Fruit fly (Drosophila melanogaster) whole organism, prepupa: Measurements from ENCODE around the gene Ndf.

Experiments
- CG10631 ChIP-seq: fragments of 200-800 bp; sonication (Bioruptor generic); optimal IDR thresholded peaks from 2 replicates; lab custom pipeline; 2016; ENCODE audit warnings: missing biosample characterization, missing genetic modification characterization
- CG10669 ChIP-seq: fragments of 200-800 bp; sonication (Bioruptor generic); optimal IDR thresholded peaks from 3 replicates; lab custom pipeline; 2018; ENCODE audit warnings: missing biosample characterization, mild to moderate bottlenecking, missing genetic modification characterization, moderate library complexity
- CG11294 ChIP-seq: fragments of 200-800 bp; sonication (Bioruptor generic); IDR thresholded peaks from 2 replicates; pipeline ENCODE4 v1.3.6; 2022; ENCODE audit warnings: missing biosample characterization, missing genetic modification characterization
- CG11762 ChIP-seq: fragments of 200-800 bp; sonication (Bioruptor generic); optimal IDR thresholded peaks from 3 replicates; lab custom pipeline; 2016; ENCODE audit warnings: missing biosample characterization, missing genetic modification characterization; ENCODE audit not compliant: insufficient read depth
- CG11902 ChIP-seq: fragments of 200-800 bp; sonication (Bioruptor generic); optimal IDR thresholded peaks from 3 replicates; lab custom pipeline; 2016; ENCODE audit warnings: missing biosample characterization, missing genetic modification characterization
- CG15336 ChIP-seq: fragments of 200-800 bp; sonication (Bioruptor generic); IDR thresholded peaks from 2 replicates; pipeline ENCODE4 v1.3.6; 2022; ENCODE audit warnings: missing biosample characterization, missing genetic modification characterization
- CG16779 ChIP-seq: fragments of 200-800 bp; sonication (Bioruptor generic); optimal IDR thresholded peaks from 3 replicates; lab custom pipeline; 2017; ENCODE audit warnings: missing biosample characterization, mild to moderate bottlenecking, missing genetic modification characterization
- CG3032 ChIP-seq: fragments of 200-800 bp; optimal IDR thresholded peaks from 2 replicates; lab custom pipeline; 2019; ENCODE audit warnings: missing biosample characterization, mild to moderate bottlenecking, missing genetic modification characterization, moderate library complexity
- CG31627 ChIP-seq: fragments of 200-800 bp; sonication (Bioruptor generic); optimal IDR thresholded peaks from 3 replicates; lab custom pipeline; 2016; ENCODE audit warnings: missing biosample characterization, missing genetic modification characterization
- CG32006 ChIP-seq: fragments of 200-800 bp; sonication (Bioruptor generic); optimal IDR thresholded peaks from 3 replicates; lab custom pipeline; 2017; ENCODE audit warnings: missing biosample characterization, mild to moderate bottlenecking, missing genetic modification characterization
- CG34406 ChIP-seq: fragments of 200-800 bp; sonication (Bioruptor generic); optimal IDR thresholded peaks from 3 replicates; lab custom pipeline; 2016; ENCODE audit warnings: missing biosample characterization, missing genetic modification characterization
- CG3919 ChIP-seq: fragments of 200-800 bp; sonication (Bioruptor generic); optimal IDR thresholded peaks from 3 replicates; lab custom pipeline; 2016; ENCODE audit warnings: missing biosample characterization, missing genetic modification characterization
- CG6163 ChIP-seq: fragments of 200-800 bp; sonication (Bioruptor generic); IDR thresholded peaks from 3 replicates; pipeline ENCODE4 v1.3.6; 2022; ENCODE audit warnings: missing biosample characterization, missing genetic modification characterization
- CG6792 ChIP-seq: fragments of 200-800 bp; sonication (Bioruptor generic); optimal IDR thresholded peaks from 3 replicates; lab custom pipeline; 2016; ENCODE audit warnings: missing biosample characterization, missing genetic modification characterization
- CG6808 ChIP-seq: fragments of 200-800 bp; sonication (Bioruptor generic); optimal IDR thresholded peaks from 3 replicates; lab custom pipeline; 2017; ENCODE audit warnings: missing biosample characterization, missing genetic modification characterization, mild to moderate bottlenecking, moderate library complexity, missing genetic modification reagents
- CG6854 ChIP-seq: fragments of 200-800 bp; sonication (Bioruptor generic); optimal IDR thresholded peaks from 2 replicates; lab custom pipeline; 2017; ENCODE audit warnings: missing biosample characterization, mild to moderate bottlenecking, missing genetic modification characterization
- CG7368 ChIP-seq: fragments of 200-800 bp; sonication (Bioruptor generic); optimal IDR thresholded peaks from 3 replicates; lab custom pipeline; 2016; ENCODE audit warnings: missing biosample characterization, missing genetic modification characterization
- CG8119 ChIP-seq: fragments of 200-800 bp; sonication (Bioruptor generic); IDR thresholded peaks from 3 replicates; pipeline ENCODE4 v1.3.6; 2022; ENCODE audit warnings: missing biosample characterization, missing genetic modification characterization
- CG8319 ChIP-seq: fragments of 200-800 bp; sonication (Bioruptor generic); optimal IDR thresholded peaks from 3 replicates; lab custom pipeline; 2016; ENCODE audit warnings: missing biosample characterization, missing genetic modification characterization
- CG8632 ChIP-seq: fragments of 200-800 bp; sonication (Bioruptor generic); optimal IDR thresholded peaks from 3 replicates; lab custom pipeline; 2016; ENCODE audit warnings: missing biosample characterization, missing genetic modification characterization
- CG9139 ChIP-seq: fragments of 200-800 bp; sonication (Bioruptor generic); optimal IDR thresholded peaks from 3 replicates; lab custom pipeline; 2017; ENCODE audit warnings: missing biosample characterization, mild to moderate bottlenecking, missing genetic modification characterization
- Eip75B ChIP-seq: fragments of 200-800 bp; sonication (Bioruptor generic); optimal IDR thresholded peaks from 3 replicates; lab custom pipeline; 2016; ENCODE audit warnings: missing biosample characterization, missing genetic modification characterization
- Eip78C ChIP-seq: fragments of 200-800 bp; sonication (Bioruptor generic); peaks from one replicate; lab custom pipeline; 2016; ENCODE audit warnings: missing biosample characterization, missing genetic modification characterization
- Eip93F ChIP-seq: fragments of 200-800 bp; sonication (Bioruptor generic); optimal IDR thresholded peaks from 2 replicates; lab custom pipeline; 2016; ENCODE audit warnings: missing biosample characterization, mild to moderate bottlenecking, missing genetic modification characterization
- Ets21C ChIP-seq: fragments of 200-800 bp; sonication (Bioruptor generic); optimal IDR thresholded peaks from 3 replicates; lab custom pipeline; 2016; ENCODE audit warnings: missing biosample characterization, missing genetic modification characterization
- Ets96B ChIP-seq: fragments of 200-800 bp; optimal IDR thresholded peaks from 2 replicates; lab custom pipeline; 2019; ENCODE audit warnings: missing biosample characterization, mild to moderate bottlenecking, missing genetic modification characterization, moderate library complexity
- Gug ChIP-seq: fragments of 200-800 bp; sonication (Bioruptor generic); IDR thresholded peaks from 2 replicates; pipeline ENCODE4 v1.3.6; 2022; ENCODE audit warnings: missing biosample characterization, missing genetic modification characterization
- Hr38 ChIP-seq: sonication (Bioruptor generic); optimal IDR thresholded peaks from 2 replicates; lab custom pipeline; 2016; ENCODE audit warnings: missing biosample characterization, missing genetic modification characterization
- Hr4 ChIP-seq: fragments of 200-800 bp; sonication (Bioruptor generic); optimal IDR thresholded peaks from 3 replicates; lab custom pipeline; 2016; ENCODE audit warnings: missing biosample characterization, missing genetic modification characterization
- Lpt ChIP-seq: fragments of 200-800 bp; sonication (Bioruptor generic); optimal IDR thresholded peaks from 3 replicates; lab custom pipeline; 2016; ENCODE audit warnings: missing biosample characterization, missing genetic modification characterization
- Met ChIP-seq: fragments of 200-800 bp; sonication (Bioruptor generic); optimal IDR thresholded peaks from 3 replicates; lab custom pipeline; 2016; ENCODE audit warnings: missing biosample characterization, missing genetic modification characterization
- Smox ChIP-seq: fragments of 200-800 bp; sonication (Bioruptor generic); optimal IDR thresholded peaks from 3 replicates; lab custom pipeline; 2016; ENCODE audit warnings: missing biosample characterization, missing genetic modification characterization
- Sox102F ChIP-seq: fragments of 200-800 bp; sonication (Bioruptor generic); optimal IDR thresholded peaks from 2 replicates; lab custom pipeline; 2016; ENCODE audit warnings: missing biosample characterization, mild to moderate bottlenecking, missing genetic modification characterization
- Sox14 ChIP-seq: fragments of 200-800 bp; sonication (Bioruptor generic); optimal IDR thresholded peaks from 3 replicates; lab custom pipeline; 2016; ENCODE audit warnings: missing biosample characterization, missing genetic modification characterization
- Sox15 ChIP-seq: fragments of 200-800 bp; sonication (Bioruptor generic); optimal IDR thresholded peaks from 3 replicates; lab custom pipeline; 2016; ENCODE audit warnings: missing biosample characterization, missing genetic modification characterization
- achi ChIP-seq: fragments of 200-800 bp; sonication (Bioruptor generic); optimal IDR thresholded peaks from 3 replicates; lab custom pipeline; 2016; ENCODE audit warnings: missing biosample characterization, missing genetic modification characterization
- acj6 ChIP-seq: fragments of 200-800 bp; sonication (Bioruptor generic); optimal IDR thresholded peaks from 3 replicates; lab custom pipeline; 2016; ENCODE audit warnings: missing biosample characterization, missing genetic modification characterization
- cyc ChIP-seq: fragments of 200-800 bp; sonication (Bioruptor generic); optimal IDR thresholded peaks from 3 replicates; lab custom pipeline; 2016; ENCODE audit warnings: missing biosample characterization, missing genetic modification characterization
- dac ChIP-seq: fragments of 200-800 bp; sonication (Bioruptor generic); optimal IDR thresholded peaks from 2 replicates; lab custom pipeline; 2017; ENCODE audit warnings: missing biosample characterization, mild to moderate bottlenecking, missing genetic modification characterization
- dsx ChIP-seq: fragments of 200-800 bp; optimal IDR thresholded peaks from 3 replicates; lab custom pipeline; 2019; ENCODE audit warnings: missing biosample characterization, mild to moderate bottlenecking, missing genetic modification characterization, moderate library complexity; ENCODE audit not compliant: poor library complexity, severe bottlenecking
- eg ChIP-seq: fragments of 200-800 bp; sonication (Bioruptor generic); IDR thresholded peaks from 3 replicates; pipeline ENCODE4 v1.3.6; 2022; ENCODE audit warnings: missing biosample characterization, missing genetic modification characterization
- esn ChIP-seq: fragments of 200-800 bp; sonication (Bioruptor generic); optimal IDR thresholded peaks from 2 replicates; lab custom pipeline; 2016; ENCODE audit warnings: missing biosample characterization, mild to moderate bottlenecking, missing genetic modification characterization, moderate library complexity
- fd59A ChIP-seq: fragments of 200-800 bp; sonication (Bioruptor generic); optimal IDR thresholded peaks from 2 replicates; lab custom pipeline; 2017; ENCODE audit warnings: missing biosample characterization, mild to moderate bottlenecking, missing genetic modification characterization, missing genetic modification reagents
- fd85E ChIP-seq: fragments of 200-800 bp; sonication (Bioruptor generic); optimal IDR thresholded peaks from 3 replicates; lab custom pipeline; 2016; ENCODE audit warnings: missing biosample characterization, missing genetic modification characterization
- fkh ChIP-seq: fragments of 200-800 bp; sonication (Bioruptor generic); optimal IDR thresholded peaks from 3 replicates; lab custom pipeline; 2017; ENCODE audit warnings: missing biosample characterization, mild to moderate bottlenecking, missing genetic modification characterization, moderate library complexity
- lz ChIP-seq: fragments of 200-800 bp; sonication (Bioruptor generic); optimal IDR thresholded peaks from 3 replicates; lab custom pipeline; 2016; ENCODE audit warnings: missing biosample characterization, missing genetic modification characterization
- net ChIP-seq: fragments of 200-800 bp; sonication (Bioruptor generic); optimal IDR thresholded peaks from 3 replicates; lab custom pipeline; 2016; ENCODE audit warnings: missing biosample characterization, missing genetic modification characterization
- spab ChIP-seq: fragments of 200-800 bp; sonication (Bioruptor generic); optimal IDR thresholded peaks from 2 replicates; lab custom pipeline; 2017; ENCODE audit warnings: missing biosample characterization, mild to moderate bottlenecking, missing genetic modification characterization, missing genetic modification reagents
- ss ChIP-seq, 2 experiments: fragments of 200-800 bp; sonication (Bioruptor generic); optimal IDR thresholded peaks; 2 replicates in 1 of 2; 3 replicates in 1 of 2; lab custom pipeline; 2017 to 2018; ENCODE audit warnings: mild to moderate bottlenecking in 2 of 2, missing biosample characterization in 2 of 2, missing genetic modification characterization in 2 of 2, moderate library complexity in 1 of 2
- svp ChIP-seq: fragments of 200-800 bp; sonication (Bioruptor generic); peaks from one replicate; lab custom pipeline; 2016; ENCODE audit warnings: missing biosample characterization, missing genetic modification characterization
- topi ChIP-seq: fragments of 200-800 bp; sonication (Bioruptor generic); optimal IDR thresholded peaks from 3 replicates; lab custom pipeline; 2016; ENCODE audit warnings: missing biosample characterization, missing genetic modification characterization
- vri ChIP-seq: fragments of 200-800 bp; sonication (Bioruptor generic); optimal IDR thresholded peaks from 3 replicates; lab custom pipeline; 2016; ENCODE audit warnings: missing biosample characterization, mild to moderate bottlenecking, missing genetic modification characterization

Gene Ndf

dm6 chr2L:10003593-10003992 is at the start of gene Ndf:
Ndf (plus strand) TSS chr2L:10003832.
- peak; percentile 8 for TF ChIP-seq CG8632 (GFP tag; lab: Kevin White, UChicago)
- TF ChIP-seq CG8319 (GFP tag; lab: Kevin White, UChicago) = peak; percentile 20
- no peak for TF ChIP-seq CG6854 (GFP tag; lab: Kevin White, UChicago)
- peak; percentile 49 for TF ChIP-seq CG10631
- no peak for TF ChIP-seq fd85E (GFP tag; lab: Kevin White, UChicago)
- peak; percentile 38; the same call in 1 of the 2 replicates for TF ChIP-seq Gug (GFP tag; lab: Robert Waterston, UW)
- no peak for TF ChIP-seq CG7368 (GFP tag; lab: Kevin White, UChicago)
- peak; percentile 58 for TF ChIP-seq lz
- peak; percentile 16 for TF ChIP-seq Hr4 (GFP tag; lab: Kevin White, UChicago)
- TF ChIP-seq esn = peak; percentile 58
- peak; percentile 37 for TF ChIP-seq CG6808 (GFP tag; lab: Kevin White, UChicago)
- TF ChIP-seq Sox14 = peak; percentile 42
- peak; percentile 75 for TF ChIP-seq CG6163 (GFP tag; lab: Robert Waterston, UW)
- no peak for TF ChIP-seq CG16779 (tag; lab: Kevin White, UChicago)
- TF ChIP-seq dsx (GFP tag; lab: Kevin White, UChicago) = no peak
- TF ChIP-seq net (GFP tag; lab: Kevin White, UChicago) = peak; percentile 9
- TF ChIP-seq CG11294 (GFP tag; lab: Robert Waterston, UW) = no peak
- TF ChIP-seq vri (GFP tag; lab: Kevin White, UChicago) = no peak
- peak; percentile 55 for TF ChIP-seq CG6792
- peak; percentile 16 for TF ChIP-seq Eip93F
- TF ChIP-seq Ets96B (tag; lab: Kevin White, UChicago) = peak; percentile 17
- TF ChIP-seq fd59A (GFP tag; lab: Kevin White, UChicago) = peak; percentile 33
- peak; percentile 14 to 35 for TF ChIP-seq ss (GFP tag; optimal IDR thresholded peaks at IDR 0.05; lab: Kevin White, UChicago)
- TF ChIP-seq CG11902 (GFP tag; lab: Kevin White, UChicago) = peak; percentile 13
- no peak for TF ChIP-seq svp (GFP tag; lab: Kevin White, UChicago)
- TF ChIP-seq CG34406 = peak; percentile 23
- TF ChIP-seq CG10669 (GFP tag; lab: Kevin White, UChicago) = peak; percentile 6
- no peak for TF ChIP-seq CG11762 (GFP tag; lab: Kevin White, UChicago)
- no peak for TF ChIP-seq Lpt (GFP tag; lab: Kevin White, UChicago)
- peak; percentile 15 for TF ChIP-seq Eip75B (GFP tag; lab: Kevin White, UChicago)
- TF ChIP-seq Sox102F (GFP tag; lab: Kevin White, UChicago) = peak; percentile 32
- peak; percentile 65 for TF ChIP-seq cyc (GFP tag; lab: Kevin White, UChicago)
- peak; percentile 63 for TF ChIP-seq eg (GFP tag; lab: Robert Waterston, UW)
- peak; percentile 64 for TF ChIP-seq CG31627 (GFP tag; lab: Kevin White, UChicago)
- TF ChIP-seq dac (GFP tag; lab: Kevin White, UChicago) = peak; percentile 16
- peak; percentile 49 for TF ChIP-seq CG3032 (tag; lab: Kevin White, UChicago)
- TF ChIP-seq CG3919 (GFP tag; lab: Kevin White, UChicago) = peak; percentile 59
- TF ChIP-seq Sox15 = peak; percentile 2
- no peak for TF ChIP-seq Hr38 (GFP tag; lab: Kevin White, UChicago)
- peak; percentile 73 for TF ChIP-seq Eip78C
- TF ChIP-seq CG9139 (GFP tag; lab: Kevin White, UChicago) = peak; percentile 46
- 0 out of 3 replicates have a peak, but pooled peaks have one; percentile 16 for TF ChIP-seq CG8119 (GFP tag; lab: Robert Waterston, UW)
- peak; percentile 24 for TF ChIP-seq Ets21C (GFP tag; lab: Kevin White, UChicago)
- TF ChIP-seq acj6 (GFP tag; lab: Kevin White, UChicago) = no peak
- no peak for TF ChIP-seq fkh
- TF ChIP-seq Met (GFP tag; lab: Kevin White, UChicago) = peak; percentile 57
- TF ChIP-seq achi = peak; percentile 76
- TF ChIP-seq spab = no peak
- TF ChIP-seq CG32006 = no peak
- peak; percentile 59 for TF ChIP-seq topi
- TF ChIP-seq Smox (GFP tag; lab: Kevin White, UChicago) = peak; percentile 62
- peak; percentile 38; the same call in 1 of the 2 replicates for TF ChIP-seq CG15336 (GFP tag; lab: Robert Waterston, UW)
